Worm (Caenorhabditis elegans): ENCODE results near the gene K06H7.2.

Gene K06H7.2

DNA sequence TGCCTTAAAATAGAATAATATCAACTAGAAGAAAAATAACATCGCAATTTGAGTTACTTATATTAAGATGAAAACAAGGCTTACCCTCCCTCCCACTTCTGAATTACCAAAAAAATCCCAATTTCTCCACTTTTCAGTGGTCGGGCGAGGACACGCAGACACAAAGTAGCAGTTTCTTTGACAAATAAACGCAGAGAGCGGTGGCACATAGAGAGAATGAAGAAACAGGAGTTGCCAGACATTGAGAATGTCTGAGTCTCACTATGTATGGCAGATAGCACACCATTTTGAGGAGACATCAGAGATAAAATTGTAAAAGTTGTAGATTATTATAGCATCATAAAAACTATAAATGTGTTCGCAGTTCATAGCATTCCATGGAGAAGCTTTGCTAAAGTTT, 31.9 kb downstream of the K06H7.2 start (continued):
- TF ChIP-seq tbx-2 (tag; optimal IDR thresholded peaks at IDR 0.05) (peak; percentile 50), lin-35 (GFP tag; optimal IDR thresholded peaks at IDR 0.05) (peak; percentile 32 to 54), aha-1 (tag; optimal IDR thresholded peaks at IDR 0.05) (no peak), tlp-1 (tag; optimal IDR thresholded peaks at IDR 0.05) (no peak), mdl-1 (tag; optimal IDR thresholded peaks at IDR 0.05) (peak in 1 of 2 experiments; percentile 46), lin-15B (tag; optimal IDR thresholded peaks at IDR 0.05) (no peak), fkh-8 (tag; optimal IDR thresholded peaks at IDR 0.05) (peak; percentile 36), ceh-8 (GFP tag; optimal IDR thresholded peaks at IDR 0.05) (no peak), aly-2 (tag; optimal IDR thresholded peaks at IDR 0.05) (no peak), egl-13 (tag; optimal IDR thresholded peaks at IDR 0.05) (no peak), nhr-77 (tag; optimal IDR thresholded peaks at IDR 0.05) (peak; percentile 48), lsy-2 (tag; optimal IDR thresholded peaks at IDR 0.05) (peak; percentile 73 to 84), hpl-2 (GFP tag; optimal IDR thresholded peaks at IDR 0.05) (no peak), Y116A8C.19 (tag; optimal IDR thresholded peaks at IDR 0.05; ENCODE audit: borderline replicate concordance) (no peak), sup-37 (GFP tag; optimal IDR thresholded peaks at IDR 0.05) (no peak), jun-1 (tag; optimal IDR thresholded peaks at IDR 0.05) (peak; percentile 65), fos-1 (tag; optimal IDR thresholded peaks at IDR 0.05) (peak; percentile 56), snpc-4 (tag; optimal IDR thresholded peaks at IDR 0.05) (no peak), dsc-1 (tag; optimal IDR thresholded peaks at IDR 0.05) (no peak), ceh-82 (tag; optimal IDR thresholded peaks at IDR 0.05) (peak; percentile 12 to 63 (median 48)), nhr-20 (tag; optimal IDR thresholded peaks at IDR 0.05) (peak; percentile 53), blmp-1 (tag; optimal IDR thresholded peaks at IDR 0.05) (peak; percentile 62), nhr-19 (GFP tag; conservative IDR thresholded peaks at IDR 0.05) (peak; percentile 45), rnt-1 (tag; optimal IDR thresholded peaks at IDR 0.05) (peak; percentile 71), xbp-1 (tag; optimal IDR thresholded peaks at IDR 0.05) (peak; percentile 56), nhr-71 (tag; optimal IDR thresholded peaks at IDR 0.05) (peak; percentile 80), nhr-47 (tag; optimal IDR thresholded peaks at IDR 0.05) (peak; percentile 67)

DNA sequence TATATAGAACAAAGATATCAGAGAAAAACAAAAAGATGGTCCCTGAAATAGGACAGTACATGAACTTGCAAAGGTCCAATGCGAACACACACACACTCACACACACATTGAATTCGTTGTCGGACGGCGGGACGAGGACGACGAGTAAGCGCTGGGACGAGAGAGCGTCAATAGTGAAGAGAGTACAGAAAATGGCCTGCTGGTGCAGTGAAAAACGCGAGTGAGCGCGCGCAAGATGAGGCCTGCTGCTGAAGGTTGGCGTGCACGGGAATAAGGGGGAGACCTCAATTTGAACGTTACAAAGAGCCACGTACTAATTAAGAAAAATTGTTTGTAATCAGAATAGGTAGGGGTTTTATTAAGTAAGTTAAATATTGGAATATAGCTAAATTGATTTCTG, 33.6 kb downstream of the K06H7.2 start:
- TF ChIP-seq grh-1 (GFP tag; IDR thresholded peaks at IDR 0.05) (no peak), pag-3 (tag; optimal IDR thresholded peaks at IDR 0.05; ENCODE audit: borderline replicate concordance, insufficient read depth) (no peak), mep-1 (tag; optimal IDR thresholded peaks at IDR 0.05) (peak; percentile 47), mdl-1 (tag; optimal IDR thresholded peaks at IDR 0.05) (peak in 1 of 2 experiments; percentile 29), lin-35 (GFP tag; optimal IDR thresholded peaks at IDR 0.05) (peak; percentile 6 to 20), blmp-1 (tag; optimal IDR thresholded peaks at IDR 0.05) (peak; percentile 19), ztf-11 (tag; optimal IDR thresholded peaks at IDR 0.05) (no peak), ces-1 (GFP tag; optimal IDR thresholded peaks at IDR 0.05) (no peak), nhr-71 (tag; optimal IDR thresholded peaks at IDR 0.05) (peak; percentile 4), unc-62 (GFP tag; optimal IDR thresholded peaks at IDR 0.05) (no peak), swsn-7 (tag; optimal IDR thresholded peaks at IDR 0.05) (peak; percentile 29), efl-1 (optimal IDR thresholded peaks at IDR 0.05) (peak in 1 of 2 experiments; percentile 23), efl-1 (GFP tag; optimal IDR thresholded peaks at IDR 0.05 in 1 of 2) (no peak), tbx-2 (tag; optimal IDR thresholded peaks at IDR 0.05) (peak; percentile 3), dpl-1 (GFP tag; optimal IDR thresholded peaks at IDR 0.05) (no peak), dsc-1 (tag; optimal IDR thresholded peaks at IDR 0.05) (peak; percentile 24), unc-30 (tag; optimal IDR thresholded peaks at IDR 0.05) (no peak), lin-14 (GFP tag; optimal IDR thresholded peaks at IDR 0.05) (peak; percentile 71), lsy-2 (tag; optimal IDR thresholded peaks at IDR 0.05) (peak; percentile 25 to 52), tlp-1 (tag; optimal IDR thresholded peaks at IDR 0.05) (no peak), fkh-10 (GFP tag; optimal IDR thresholded peaks at IDR 0.05) (no peak), nhr-11 (tag; optimal IDR thresholded peaks at IDR 0.05) (no peak), F16B12.6 (tag; optimal IDR thresholded peaks at IDR 0.05) (no peak), nhr-19 (GFP tag; conservative IDR thresholded peaks at IDR 0.05) (no peak), isw-1 (GFP tag; IDR thresholded peaks at IDR 0.05) (no peak), vab-15 (tag; optimal IDR thresholded peaks at IDR 0.05) (no peak), sup-37 (GFP tag; optimal IDR thresholded peaks at IDR 0.05) (no peak), C04F5.9 (tag; optimal IDR thresholded peaks at IDR 0.05) (no peak), snu-23 (GFP tag; optimal IDR thresholded peaks at IDR 0.05) (peak; percentile 34), ceh-90 (tag; optimal IDR thresholded peaks at IDR 0.05) (no peak), zip-4 (GFP tag; optimal IDR thresholded peaks at IDR 0.05) (no peak), nhr-20 (tag; optimal IDR thresholded peaks at IDR 0.05) (peak; percentile 15), nhr-47 (tag; optimal IDR thresholded peaks at IDR 0.05) (no peak), rnt-1 (tag; optimal IDR thresholded peaks at IDR 0.05) (peak; percentile 1), hlh-4 (tag; optimal IDR thresholded peaks at IDR 0.05) (no peak), ceh-82 (tag; optimal IDR thresholded peaks at IDR 0.05) (peak in 1 of 3 experiments; percentile 8), aha-1 (tag; optimal IDR thresholded peaks at IDR 0.05) (no peak)
